Worm (Caenorhabditis elegans) whole organism, L4 larva: Measurements from ENCODE around the gene cut-5.

Source experiments
- F10B5.3 ChIP-seq: sonication (generic microtip); optimal IDR thresholded peaks from 2 replicates; lab custom pipeline; 2016; ENCODE audit warnings: mild to moderate bottlenecking, missing genetic modification characterization, missing compliant biosample characterization
- F37D6.2 ChIP-seq: sonication (generic microtip); optimal IDR thresholded peaks from 2 replicates; lab custom pipeline; 2016; ENCODE audit warnings: mild to moderate bottlenecking, missing genetic modification characterization, missing compliant biosample characterization
- F44E2.7 ChIP-seq: fragments of 200-800 bp; sonication (Bioruptor generic); IDR thresholded peaks from 2 replicates; pipeline ENCODE4 v2.1.2; 2022; ENCODE audit warnings: missing genetic modification characterization, missing compliant biosample characterization
- R02D3.7 ChIP-seq: fragments of 150-350 bp; sonication (generic microtip); optimal IDR thresholded peaks from 3 replicates; lab custom pipeline; 2014; ENCODE audit warnings: missing biosample characterization, missing genetic modification characterization
- T20F7.1 ChIP-seq: fragments of 200-800 bp; sonication (Bioruptor generic); optimal IDR thresholded peaks from 2 replicates; lab custom pipeline; 2018; ENCODE audit warnings: mild to moderate bottlenecking, missing genetic modification characterization, missing compliant biosample characterization
- T26A8.4 ChIP-seq: fragments of 200-800 bp; sonication (Bioruptor generic); IDR thresholded peaks from 2 replicates; pipeline ENCODE4 v1.3.6; 2022; ENCODE audit warnings: missing genetic modification characterization, missing compliant biosample characterization
- Y5F2A.4 ChIP-seq: fragments of 200-800 bp; sonication (Bioruptor generic); optimal IDR thresholded peaks from 2 replicates; lab custom pipeline; 2018; ENCODE audit warnings: mild to moderate bottlenecking, missing genetic modification characterization, missing compliant biosample characterization
- ZK546.5 ChIP-seq, 2 experiments: sonication (generic microtip); optimal IDR thresholded peaks; 2 replicates each; lab custom pipeline; 2017; ENCODE audit warnings: missing biosample characterization in 2 of 2, missing genetic modification characterization in 2 of 2
- aha-1 ChIP-seq: fragments of 150-350 bp; peaks from one replicate; lab custom pipeline; 2014; ENCODE audit warnings: missing biosample characterization, missing genetic modification characterization
- aly-2 ChIP-seq: sonication (generic microtip); optimal IDR thresholded peaks from 2 replicates; lab custom pipeline; 2018; ENCODE audit warnings: missing biosample characterization, missing genetic modification characterization
- attf-4 ChIP-seq: sonication (generic microtip); optimal IDR thresholded peaks from 3 replicates; lab custom pipeline; 2017; ENCODE audit warnings: missing biosample characterization, missing genetic modification characterization
- ceh-20 ChIP-seq: fragments of 200-800 bp; sonication (Bioruptor generic); IDR thresholded peaks from 2 replicates; pipeline ENCODE4 v1.3.6; 2022; ENCODE audit warnings: missing genetic modification reagents, missing genetic modification characterization, missing compliant biosample characterization
- ceh-28 ChIP-seq: fragments of 150-350 bp; optimal IDR thresholded peaks from 2 replicates; lab custom pipeline; 2014; ENCODE audit warnings: missing biosample characterization, missing genetic modification reagents, missing genetic modification characterization
- ceh-44 ChIP-seq: fragments of 200-800 bp; sonication (Bioruptor generic); IDR thresholded peaks from 2 replicates; pipeline ENCODE4 v1.3.6; 2022; ENCODE audit warnings: missing genetic modification reagents, missing genetic modification characterization, missing compliant biosample characterization
- ctbp-1 ChIP-seq: fragments of 200-800 bp; sonication (Bioruptor generic); IDR thresholded peaks from 2 replicates; pipeline ENCODE4 v1.3.6; 2022; ENCODE audit warnings: missing genetic modification reagents, missing genetic modification characterization, missing compliant biosample characterization
- daf-12 ChIP-seq: fragments of 150-350 bp; optimal IDR thresholded peaks from 2 replicates; lab custom pipeline; 2014; ENCODE audit warnings: missing biosample characterization, missing genetic modification reagents, missing genetic modification characterization
- daf-19 ChIP-seq: fragments of 200-800 bp; sonication (Bioruptor generic); conservative IDR thresholded peaks from 2 replicates; pipeline ENCODE4 v1.3.6; 2022; ENCODE audit warnings: missing genetic modification characterization, missing compliant biosample characterization
- daf-8 ChIP-seq: fragments of 200-800 bp; sonication (Bioruptor generic); IDR thresholded peaks from 2 replicates; pipeline ENCODE4 v1.3.6; 2022; ENCODE audit warnings: missing genetic modification characterization, missing compliant biosample characterization
- dmd-6 ChIP-seq: fragments of 200-800 bp; sonication (Bioruptor generic); IDR thresholded peaks from 2 replicates; pipeline ENCODE4 v1.3.6; 2022; ENCODE audit warnings: missing genetic modification reagents, missing genetic modification characterization, missing compliant biosample characterization
- dpl-1 ChIP-seq: fragments of 150-350 bp; optimal IDR thresholded peaks from 2 replicates; lab custom pipeline; 2014; ENCODE audit warnings: missing biosample characterization, missing genetic modification reagents, missing genetic modification characterization
- egl-43 ChIP-seq: fragments of 200-800 bp; sonication (Bioruptor generic); IDR thresholded peaks from 2 replicates; pipeline ENCODE4 v1.3.6; 2022; ENCODE audit warnings: missing genetic modification reagents, missing genetic modification characterization, missing compliant biosample characterization
- fos-1 ChIP-seq: fragments of 150-350 bp; optimal IDR thresholded peaks from 2 replicates; lab custom pipeline; 2014; ENCODE audit warnings: missing biosample characterization, missing genetic modification characterization
- hif-1 ChIP-seq, 2 experiments: sonication (generic microtip); optimal IDR thresholded peaks; 2 replicates each; lab custom pipeline; 2016 to 2017; ENCODE audit warnings: missing compliant biosample characterization in 2 of 2, missing genetic modification characterization in 2 of 2, missing genetic modification reagents in 2 of 2, missing genotype in 2 of 2, mild to moderate bottlenecking in 1 of 2
- hlh-11 ChIP-seq: fragments of 200-800 bp; sonication (Bioruptor generic); optimal IDR thresholded peaks from 2 replicates; lab custom pipeline; 2018; ENCODE audit warnings: mild to moderate bottlenecking, missing genetic modification characterization, missing compliant biosample characterization
- hmg-1.1 ChIP-seq: fragments of 200-800 bp; sonication (Bioruptor generic); IDR thresholded peaks from 2 replicates; pipeline ENCODE4 v1.3.6; 2022; ENCODE audit warnings: missing genetic modification reagents, missing genetic modification characterization, missing compliant biosample characterization
- jun-1 ChIP-seq: fragments of 150-350 bp; optimal IDR thresholded peaks from 2 replicates; lab custom pipeline; 2014; ENCODE audit warnings: missing biosample characterization, missing genetic modification reagents, missing genetic modification characterization
- lim-7 ChIP-seq: fragments of 200-800 bp; sonication (Bioruptor generic); IDR thresholded peaks from 2 replicates; pipeline ENCODE4 v1.3.6; 2022; ENCODE audit warnings: missing genetic modification characterization, missing compliant biosample characterization
- lin-1 ChIP-seq: fragments of 200-800 bp; sonication (Bioruptor generic); IDR thresholded peaks from 2 replicates; pipeline ENCODE4 v1.3.6; 2022; ENCODE audit warnings: missing genetic modification reagents, missing genetic modification characterization, missing compliant biosample characterization
- lin-13 ChIP-seq: fragments of 150-350 bp; optimal IDR thresholded peaks from 2 replicates; lab custom pipeline; 2014; ENCODE audit warnings: missing biosample characterization, missing genetic modification reagents, missing genetic modification characterization
- lin-38 ChIP-seq: fragments of 200-800 bp; sonication (Bioruptor generic); IDR thresholded peaks from 2 replicates; pipeline ENCODE4 v1.3.6; 2022; ENCODE audit warnings: missing genetic modification reagents, missing genetic modification characterization, missing compliant biosample characterization
- lsy-2 ChIP-seq, 2 experiments: fragments of 150-350 bp in 1 of 2; sonication (generic microtip) in 1 of 2; optimal IDR thresholded peaks; 2 replicates each; lab custom pipeline; 2014 to 2017; ENCODE audit warnings: missing biosample characterization in 2 of 2, missing genetic modification characterization in 2 of 2
- mdl-1 ChIP-seq, 2 experiments: fragments of 150-350 bp in 1 of 2; sonication (generic microtip) in 1 of 2; optimal IDR thresholded peaks; 2 replicates each; lab custom pipeline; 2014 to 2017; ENCODE audit warnings: missing biosample characterization in 2 of 2, missing genetic modification characterization in 2 of 2
- mxl-3 ChIP-seq: fragments of 200-800 bp; sonication (Bioruptor generic); optimal IDR thresholded peaks from 2 replicates; lab custom pipeline; 2018; ENCODE audit warnings: mild to moderate bottlenecking, missing genetic modification characterization, missing compliant biosample characterization
- nhr-102 ChIP-seq: sonication (generic microtip); optimal IDR thresholded peaks from 2 replicates; lab custom pipeline; 2016; ENCODE audit warnings: mild to moderate bottlenecking, missing genetic modification characterization, moderate library complexity, missing compliant biosample characterization
- nhr-11 ChIP-seq: fragments of 150-350 bp; optimal IDR thresholded peaks from 2 replicates; lab custom pipeline; 2014; ENCODE audit warnings: missing biosample characterization, missing genetic modification characterization
- nhr-111 ChIP-seq: fragments of 200-800 bp; sonication (Bioruptor generic); optimal IDR thresholded peaks from 2 replicates; lab custom pipeline; 2018; ENCODE audit warnings: mild to moderate bottlenecking, missing genetic modification characterization, missing compliant biosample characterization
- nhr-25 ChIP-seq: sonication (generic microtip); optimal IDR thresholded peaks from 2 replicates; lab custom pipeline; 2017; ENCODE audit warnings: missing genetic modification characterization, mild to moderate bottlenecking, missing compliant biosample characterization, antibody characterized with exemption, moderate library complexity, borderline replicate concordance; ENCODE audit not compliant: insufficient read depth
- nhr-48 ChIP-seq: sonication (generic microtip); optimal IDR thresholded peaks from 2 replicates; lab custom pipeline; 2016; ENCODE audit warnings: mild to moderate bottlenecking, missing genetic modification characterization, missing compliant biosample characterization
- nhr-6 ChIP-seq: fragments of 150-350 bp; optimal IDR thresholded peaks from 2 replicates; lab custom pipeline; 2014; ENCODE audit warnings: missing biosample characterization, missing genetic modification characterization
- pha-4 ChIP-seq, 2 experiments: fragments of 150-350 bp in 1 of 2; fragments of 200-800 bp in 1 of 2; sonication (Bioruptor generic) in 1 of 2; IDR thresholded peaks in 1 of 2; optimal IDR thresholded peaks in 1 of 2; 2 replicates each; pipeline versions ENCODE4 v1.3.6 to Lab custom; 2014 to 2022; ENCODE audit warnings: missing genetic modification characterization in 2 of 2, missing genetic modification reagents in 2 of 2, missing biosample characterization in 1 of 2, missing compliant biosample characterization in 1 of 2
- saeg-2 ChIP-seq: fragments of 200-800 bp; sonication (Bioruptor generic); IDR thresholded peaks from 2 replicates; pipeline ENCODE4 v1.3.6; 2022; ENCODE audit warnings: missing genetic modification reagents, missing genetic modification characterization, missing compliant biosample characterization
- skn-1 ChIP-seq: fragments of 150-350 bp; optimal IDR thresholded peaks from 2 replicates; lab custom pipeline; 2014; ENCODE audit warnings: missing biosample characterization, missing genetic modification characterization
- snpc-1.2 ChIP-seq: fragments of 200-800 bp; sonication (Bioruptor generic); IDR thresholded peaks from 2 replicates; pipeline ENCODE4 v1.3.6; 2022; ENCODE audit warnings: missing genetic modification reagents, missing genetic modification characterization, missing compliant biosample characterization
- tag-97 ChIP-seq: fragments of 200-800 bp; sonication (Bioruptor generic); IDR thresholded peaks from 2 replicates; pipeline ENCODE4 v1.3.6; 2022; ENCODE audit warnings: missing genetic modification characterization, missing compliant biosample characterization
- tra-1 ChIP-seq: fragments of 200-800 bp; sonication (Bioruptor generic); IDR thresholded peaks from 2 replicates; pipeline ENCODE4 v1.3.6; 2022; ENCODE audit warnings: missing genetic modification reagents, missing genetic modification characterization, missing compliant biosample characterization
- unc-130 ChIP-seq: sonication (generic microtip); optimal IDR thresholded peaks from 2 replicates; lab custom pipeline; 2016; ENCODE audit warnings: missing genetic modification reagents, missing genetic modification characterization, missing compliant biosample characterization
- unc-39 ChIP-seq: sonication (generic microtip); optimal IDR thresholded peaks from 2 replicates; lab custom pipeline; 2017; ENCODE audit warnings: missing biosample characterization, missing genetic modification characterization
- unc-62 ChIP-seq, 3 experiments: fragments of 150-350 bp in 1 of 3; sonication (generic microtip); optimal IDR thresholded peaks in 2 of 3; peaks in 1 of 3; 1 replicate in 1 of 3; 2 replicates in 2 of 3; lab custom pipeline; 2014 to 2017; ENCODE audit warnings: missing biosample characterization in 3 of 3, missing genetic modification characterization in 3 of 3, missing genetic modification reagents in 3 of 3, missing genotype in 1 of 3
- zag-1 ChIP-seq: fragments of 150-350 bp; optimal IDR thresholded peaks from 2 replicates; lab custom pipeline; 2014; ENCODE audit warnings: missing biosample characterization, missing genetic modification characterization
- zip-2 ChIP-seq: fragments of 150-350 bp; optimal IDR thresholded peaks from 2 replicates; lab custom pipeline; 2014; ENCODE audit warnings: missing biosample characterization, missing genetic modification characterization
- ztf-7 ChIP-seq: fragments of 150-350 bp; optimal IDR thresholded peaks from 2 replicates; lab custom pipeline; 2014; ENCODE audit warnings: missing biosample characterization, missing genetic modification characterization

cut-5 gene

ce11 chrX:10377663-10378062 is 39.7 kb upstream of the cut-5 start (continued):
- TF ChIP-seq unc-130 (GFP tag; lab: Kevin White, UChicago) (no peak), lsy-2 (tag; optimal IDR thresholded peaks at IDR 0.05; lab: Kevin White, UChicago) (peak; percentile 46 to 92), nhr-111 (no peak), nhr-102 (tag; lab: Kevin White, UChicago) (no peak), ceh-28 (tag; lab: Kevin White, UChicago) (no peak), mdl-1 (tag; optimal IDR thresholded peaks at IDR 0.05; lab: Kevin White, UChicago) (peak in 1 of 2 experiments; percentile 94), aha-1 (tag; lab: Kevin White, UChicago) (peak; percentile 96), jun-1 (no peak), nhr-48 (tag; lab: Kevin White, UChicago) (peak; percentile 72), zip-2 (tag; lab: Kevin White, UChicago) (no peak), lin-1 (0 out of 2 replicates have a peak, but pooled peaks have one; percentile 13), lin-38 (GFP tag; lab: Robert Waterston, UW) (peak; percentile 71; the same call in 1 of the 2 replicates), nhr-11 (tag; lab: Kevin White, UChicago) (peak; percentile 85), attf-4 (no peak), F44E2.7 (GFP tag; lab: Robert Waterston, UW) (no peak), dpl-1 (GFP tag; lab: Kevin White, UChicago) (peak; percentile 78), unc-39 (tag; lab: Kevin White, UChicago) (no peak), snpc-1.2 (GFP tag; lab: Robert Waterston, UW) (no peak), lin-13 (GFP tag; lab: Kevin White, UChicago) (peak; percentile 47), unc-62 (GFP tag; optimal IDR thresholded peaks at IDR 0.05 in 1 of 2; lab: Kevin White, UChicago) (peak in 1 of 2 experiments; percentile 99), unc-62 (tag; optimal IDR thresholded peaks at IDR 0.05; lab: Kevin White, UChicago) (no peak), pha-4 (GFP tag; IDR thresholded peaks at IDR 0.05; lab: Robert Waterston, UW) (peak; percentile 70), pha-4 (tag; optimal IDR thresholded peaks at IDR 0.05; lab: Kevin White, UChicago) (peak; percentile 33), fos-1 (no peak), daf-19 (GFP tag; lab: Robert Waterston, UW) (no peak), T20F7.1 (GFP tag; lab: Kevin White, UChicago) (no peak), hif-1 (tag; optimal IDR thresholded peaks at IDR 0.05; lab: Kevin White, UChicago) (peak in 1 of 2 experiments; percentile 59), ceh-20 (GFP tag; lab: Robert Waterston, UW) (peak; percentile 80), saeg-2 (GFP tag; lab: Robert Waterston, UW) (no peak), ceh-44 (GFP tag; lab: Robert Waterston, UW) (no peak), tag-97 (no peak), egl-43 (GFP tag; lab: Robert Waterston, UW) (peak; percentile 55; the same call in 1 of the 2 replicates), dmd-6 (GFP tag; lab: Robert Waterston, UW) (peak; percentile 82), tra-1 (0 out of 2 replicates have a peak, but pooled peaks have one; percentile 47), nhr-25 (tag; lab: Kevin White, UChicago) (peak; percentile 67), F10B5.3 (tag; lab: Kevin White, UChicago) (peak; percentile 13), T26A8.4 (GFP tag; lab: Robert Waterston, UW) (peak; percentile 82), mxl-3 (GFP tag; lab: Kevin White, UChicago) (peak; percentile 89), skn-1 (no peak), ZK546.5 (tag; optimal IDR thresholded peaks at IDR 0.05; lab: Kevin White, UChicago) (no peak), ztf-7 (tag; lab: Kevin White, UChicago) (peak; percentile 67), daf-12 (tag; lab: Kevin White, UChicago) (no peak), aly-2 (tag; lab: Kevin White, UChicago) (no peak), ctbp-1 (GFP tag; lab: Robert Waterston, UW) (peak; percentile 79; the same call in 1 of the 2 replicates), zag-1 (tag; lab: Kevin White, UChicago) (no peak), nhr-6 (peak; percentile 88), hmg-1.1 (GFP tag; lab: Robert Waterston, UW) (peak; percentile 84), F37D6.2 (peak; percentile 77), daf-8 (no peak), hlh-11 (tag; lab: Kevin White, UChicago) (peak; percentile 97), lim-7 (GFP tag; lab: Robert Waterston, UW) (no peak), Y5F2A.4 (GFP tag; lab: Kevin White, UChicago) (no peak), R02D3.7 (tag; lab: Kevin White, UChicago) (no peak)
